Worm (Caenorhabditis elegans) whole organism, mixed stage, embryonic: ENCODE measurements around the gene C14C10.10.

Experiments
- blmp-1 ChIP-seq: fragments of 150-350 bp; optimal IDR thresholded peaks from 2 replicates; lab custom pipeline; 2014; ENCODE audit warnings: missing biosample characterization, missing genetic modification characterization
- ces-1 ChIP-seq: fragments of 150-350 bp; optimal IDR thresholded peaks from 2 replicates; lab custom pipeline; 2014; ENCODE audit warnings: missing biosample characterization, missing genetic modification reagents, missing genetic modification characterization
- drap-1 ChIP-seq: fragments of 200-800 bp; sonication (Bioruptor generic); optimal IDR thresholded peaks from 3 replicates; lab custom pipeline; 2018; ENCODE audit warnings: mild to moderate bottlenecking, missing genetic modification characterization, missing compliant biosample characterization
- elt-1 ChIP-seq: sonication (generic microtip); optimal IDR thresholded peaks from 2 replicates; lab custom pipeline; 2017; ENCODE audit warnings: missing genetic modification characterization, mild to moderate bottlenecking, missing compliant biosample characterization, antibody characterized with exemption, moderate library complexity, borderline replicate concordance; ENCODE audit not compliant: insufficient read depth
- lin-13 ChIP-seq: fragments of 150-350 bp; optimal IDR thresholded peaks from 2 replicates; lab custom pipeline; 2014; ENCODE audit warnings: missing biosample characterization, missing genetic modification characterization
- lin-32 ChIP-seq: fragments of 200-800 bp; sonication (Bioruptor generic); optimal IDR thresholded peaks from 2 replicates; lab custom pipeline; 2018; ENCODE audit warnings: mild to moderate bottlenecking, missing genetic modification characterization, missing compliant biosample characterization
- nhr-28 ChIP-seq: fragments of 150-350 bp; optimal IDR thresholded peaks from 2 replicates; lab custom pipeline; 2014; ENCODE audit warnings: missing biosample characterization, missing genetic modification characterization
- snpc-4 ChIP-seq: fragments of 150-350 bp; optimal IDR thresholded peaks from 2 replicates; lab custom pipeline; 2014; ENCODE audit warnings: missing biosample characterization, missing genetic modification characterization
- sptf-1 ChIP-seq: sonication (generic microtip); optimal IDR thresholded peaks from 2 replicates; lab custom pipeline; 2017; ENCODE audit warnings: mild to moderate bottlenecking, missing genetic modification characterization, moderate library complexity, missing compliant biosample characterization
- unc-39 ChIP-seq: fragments of 150-350 bp; optimal IDR thresholded peaks from 2 replicates; lab custom pipeline; 2014; ENCODE audit warnings: missing biosample characterization, missing genetic modification characterization
- unc-62 ChIP-seq: fragments of 150-350 bp; optimal IDR thresholded peaks from 2 replicates; lab custom pipeline; 2014; ENCODE audit warnings: missing biosample characterization, missing genetic modification reagents, missing genetic modification characterization
- zip-8 ChIP-seq: fragments of 150-350 bp; optimal IDR thresholded peaks from 2 replicates; lab custom pipeline; 2014; ENCODE audit warnings: missing biosample characterization, missing genetic modification characterization

ce11 chrV:12612118-12612517 lies 13.2 kb upstream of the C14C10.10 start, which contains the start of gene cyc-2.2:
- TF ChIP-seq unc-62 (GFP tag; lab: Kevin White, UChicago) (no peak), elt-1 (no peak), snpc-4 (tag; lab: Kevin White, UChicago) (no peak), unc-39 (tag; lab: Kevin White, UChicago) (no peak), lin-32 (GFP tag; lab: Kevin White, UChicago) (no peak), lin-13 (tag; lab: Kevin White, UChicago) (no peak), blmp-1 (tag; lab: Kevin White, UChicago) (no peak), sptf-1 (tag; lab: Kevin White, UChicago) (no peak), ces-1 (GFP tag; lab: Kevin White, UChicago) (no peak), nhr-28 (tag; lab: Kevin White, UChicago) (no peak), drap-1 (no peak), zip-8 (tag; lab: Kevin White, UChicago) (no peak)
